In genomic region chrII:1519867-1520266, ce11 we compare ENCODE assay signal across 4 worm cellular contexts.
A peak's percentile ranks its signal among the peaks of the same experiment; 100 is the strongest.
TF ChIP-seq lines count a peak whose summit lies in the region.

No protein-coding gene starts in this region.

TF ChIP-seq in whole organism, L2 larva, 48 proteins besides CTCF, POLR2A, EP300 and RAD21:
- TF ChIP-seq egl-27 (tag; optimal IDR thresholded peaks at IDR 0.05; lab: Kevin White, UChicago) (no peak), nhr-12 (tag; optimal IDR thresholded peaks at IDR 0.05; lab: Kevin White, UChicago) (no peak), gmeb-1 (tag; optimal IDR thresholded peaks at IDR 0.05; lab: Kevin White, UChicago) (peak; percentile 20), mbf-1 (tag; optimal IDR thresholded peaks at IDR 0.05; lab: Kevin White, UChicago) (no peak), lin-13 (GFP tag; optimal IDR thresholded peaks at IDR 0.05; lab: Kevin White, UChicago) (peak; percentile 40), ztf-1 (GFP tag; conservative IDR thresholded peaks at IDR 0.05; lab: Robert Waterston, UW) (no peak), peb-1 (tag; optimal IDR thresholded peaks at IDR 0.05; lab: Kevin White, UChicago) (no peak), lsy-2 (tag; optimal IDR thresholded peaks at IDR 0.05; lab: Kevin White, UChicago) (peak; percentile 18 to 41), lin-11 (tag; optimal IDR thresholded peaks at IDR 0.05; lab: Kevin White, UChicago) (no peak), ZK546.5 (tag; optimal IDR thresholded peaks at IDR 0.05; lab: Kevin White, UChicago) (no peak), elt-3 (tag; optimal IDR thresholded peaks at IDR 0.05; lab: Kevin White, UChicago) (no peak), nhr-10 (tag; optimal IDR thresholded peaks at IDR 0.05; lab: Kevin White, UChicago) (no peak), mdl-1 (tag; optimal IDR thresholded peaks at IDR 0.05; lab: Kevin White, UChicago) (no peak), fos-1 (tag; optimal IDR thresholded peaks at IDR 0.05; lab: Kevin White, UChicago) (peak; percentile 27), unc-55 (GFP tag; optimal IDR thresholded peaks at IDR 0.05; lab: Kevin White, UChicago) (peak; percentile 41), aly-2 (tag; optimal IDR thresholded peaks at IDR 0.05; lab: Kevin White, UChicago) (no peak), sma-9 (GFP tag; optimal IDR thresholded peaks at IDR 0.05; lab: Kevin White, UChicago) (no peak), sma-9 (tag; optimal IDR thresholded peaks at IDR 0.05; lab: Kevin White, UChicago) (no peak), nhr-129 (tag; optimal IDR thresholded peaks at IDR 0.05; lab: Kevin White, UChicago) (peak; percentile 14), F13H6.1 (tag; optimal IDR thresholded peaks at IDR 0.05; lab: Kevin White, UChicago) (peak; percentile 6), ceh-16 (tag; optimal IDR thresholded peaks at IDR 0.05; lab: Kevin White, UChicago) (no peak)

TF ChIP-seq in whole organism, L4 larva, 104 proteins besides CTCF, POLR2A, EP300 and RAD21 (continues in another document):
- peak; percentile 49 for TF ChIP-seq mep-1 (tag; optimal IDR thresholded peaks at IDR 0.05; lab: Kevin White, UChicago)
- no peak for TF ChIP-seq T26A8.4 (GFP tag; IDR thresholded peaks at IDR 0.05; lab: Robert Waterston, UW)
- no peak for TF ChIP-seq gei-8 (GFP tag; optimal IDR thresholded peaks at IDR 0.05; lab: Kevin White, UChicago)
- TF ChIP-seq hlh-30 (tag; optimal IDR thresholded peaks at IDR 0.05; lab: Kevin White, UChicago; ENCODE audit: insufficient read depth): no peak
- TF ChIP-seq dve-1 (tag; optimal IDR thresholded peaks at IDR 0.05; lab: Kevin White, UChicago; ENCODE audit: insufficient read depth): peak; percentile 6
- peak; percentile 42 for TF ChIP-seq aha-1 (tag; lab: Kevin White, UChicago)
- no peak for TF ChIP-seq aly-2 (tag; optimal IDR thresholded peaks at IDR 0.05; lab: Kevin White, UChicago)
- TF ChIP-seq lin-13 (GFP tag; optimal IDR thresholded peaks at IDR 0.05; lab: Kevin White, UChicago): peak; percentile 54
- TF ChIP-seq nhr-77 (tag; optimal IDR thresholded peaks at IDR 0.05; lab: Kevin White, UChicago): no peak
- TF ChIP-seq D1046.2 (GFP tag; IDR thresholded peaks at IDR 0.05; lab: Robert Waterston, UW): peak; percentile 70; the same call in 1 of the 2 replicates
- no peak for TF ChIP-seq pqm-1 (tag; optimal IDR thresholded peaks at IDR 0.05; lab: Kevin White, UChicago)
- TF ChIP-seq zfp-3 (GFP tag; conservative IDR thresholded peaks at IDR 0.05; lab: Robert Waterston, UW): 0 out of 2 replicates have a peak, but pooled peaks have one; percentile 64
- peak; percentile 37; the same call in 1 of the 2 replicates for TF ChIP-seq lin-1 (GFP tag; IDR thresholded peaks at IDR 0.05; lab: Robert Waterston, UW)
- peak; percentile 43; the same call in 1 of the 2 replicates for TF ChIP-seq set-16 (GFP tag; IDR thresholded peaks at IDR 0.05; lab: Robert Waterston, UW)
- no peak for TF ChIP-seq nhr-102 (tag; optimal IDR thresholded peaks at IDR 0.05; lab: Kevin White, UChicago)
- TF ChIP-seq hif-1 (tag; optimal IDR thresholded peaks at IDR 0.05; lab: Kevin White, UChicago): peak in 1 of 2 experiments; percentile 22
- no peak for TF ChIP-seq ceh-82 (tag; optimal IDR thresholded peaks at IDR 0.05; lab: Kevin White, UChicago)
- no peak for TF ChIP-seq zip-11 (GFP tag; IDR thresholded peaks at IDR 0.05; lab: Robert Waterston, UW)
- TF ChIP-seq R02D3.7 (tag; optimal IDR thresholded peaks at IDR 0.05; lab: Kevin White, UChicago): no peak
- TF ChIP-seq arid-1 (GFP tag; conservative IDR thresholded peaks at IDR 0.05; lab: Robert Waterston, UW): no peak
- TF ChIP-seq ZK546.5 (tag; optimal IDR thresholded peaks at IDR 0.05; lab: Kevin White, UChicago): no peak
- TF ChIP-seq nhr-41 (GFP tag; IDR thresholded peaks at IDR 0.05; lab: Robert Waterston, UW): 0 out of 2 replicates have a peak, but pooled peaks have one; percentile 41
- TF ChIP-seq skn-1 (tag; optimal IDR thresholded peaks at IDR 0.05; lab: Kevin White, UChicago): no peak
- TF ChIP-seq jun-1 (tag; optimal IDR thresholded peaks at IDR 0.05; lab: Kevin White, UChicago): no peak

TF ChIP-seq in whole organism, late embryonic, 69 proteins besides CTCF, POLR2A, EP300 and RAD21:
- TF ChIP-seq ceh-34 (tag; optimal IDR thresholded peaks at IDR 0.05; lab: Kevin White, UChicago): no peak
- no peak for TF ChIP-seq elt-2 (tag; optimal IDR thresholded peaks at IDR 0.05; lab: Kevin White, UChicago)
- peak; percentile 15 for TF ChIP-seq ceh-18 (tag; optimal IDR thresholded peaks at IDR 0.05; lab: Kevin White, UChicago)
- TF ChIP-seq Y22D7AL.16 (tag; optimal IDR thresholded peaks at IDR 0.05; lab: Kevin White, UChicago): no peak
- TF ChIP-seq npax-4 (tag; optimal IDR thresholded peaks at IDR 0.05; lab: Kevin White, UChicago): no peak
- no peak for TF ChIP-seq K09A11.1 (tag; optimal IDR thresholded peaks at IDR 0.05; lab: Kevin White, UChicago; ENCODE audit: insufficient read depth)
- peak; percentile 54 for TF ChIP-seq unc-42 (tag; optimal IDR thresholded peaks at IDR 0.05; lab: Kevin White, UChicago)
- TF ChIP-seq syd-9 (tag; optimal IDR thresholded peaks at IDR 0.05; lab: Kevin White, UChicago): peak; percentile 22
- peak; percentile 43 for TF ChIP-seq ceh-48 (tag; optimal IDR thresholded peaks at IDR 0.05; lab: Kevin White, UChicago)
- TF ChIP-seq zip-5 (tag; optimal IDR thresholded peaks at IDR 0.05; lab: Kevin White, UChicago): no peak
- no peak for TF ChIP-seq pqm-1 (tag; optimal IDR thresholded peaks at IDR 0.05; lab: Kevin White, UChicago)
- no peak for TF ChIP-seq unc-86 (tag; optimal IDR thresholded peaks at IDR 0.05; lab: Kevin White, UChicago)
- no peak for TF ChIP-seq che-1 (tag; optimal IDR thresholded peaks at IDR 0.05; lab: Kevin White, UChicago)
- TF ChIP-seq ceh-2 (tag; optimal IDR thresholded peaks at IDR 0.05; lab: Kevin White, UChicago): no peak
- TF ChIP-seq ahr-1 (tag; optimal IDR thresholded peaks at IDR 0.05; lab: Kevin White, UChicago): no peak
- TF ChIP-seq pha-4 (tag; optimal IDR thresholded peaks at IDR 0.05; lab: Kevin White, UChicago): no peak
- no peak for TF ChIP-seq hlh-13 (GFP tag; optimal IDR thresholded peaks at IDR 0.05; lab: Kevin White, UChicago)
- TF ChIP-seq ets-4 (tag; optimal IDR thresholded peaks at IDR 0.05; lab: Kevin White, UChicago): no peak
- TF ChIP-seq ceh-30 (tag; optimal IDR thresholded peaks at IDR 0.05; lab: Kevin White, UChicago): no peak
- TF ChIP-seq mec-3 (tag; optimal IDR thresholded peaks at IDR 0.05; lab: Kevin White, UChicago; ENCODE audit: borderline replicate concordance): no peak
- TF ChIP-seq unc-3 (GFP tag; conservative IDR thresholded peaks at IDR 0.05; lab: Robert Waterston, UW): no peak
- TF ChIP-seq unc-3 (tag; optimal IDR thresholded peaks at IDR 0.05; lab: Kevin White, UChicago): no peak
- no peak for TF ChIP-seq ceh-22 (tag; optimal IDR thresholded peaks at IDR 0.05; lab: Kevin White, UChicago)
- no peak for TF ChIP-seq gmeb-2 (tag; optimal IDR thresholded peaks at IDR 0.05; lab: Kevin White, UChicago)

TF ChIP-seq in whole organism, mixed stage, embryonic, 35 proteins besides CTCF, POLR2A, EP300 and RAD21:
- TF ChIP-seq bed-3 (GFP tag; optimal IDR thresholded peaks at IDR 0.05; lab: Kevin White, UChicago) (no peak), unc-120 (tag; optimal IDR thresholded peaks at IDR 0.05; lab: Kevin White, UChicago; ENCODE audit: poor library complexity, severe bottlenecking) (no peak), ceh-83 (GFP tag; optimal IDR thresholded peaks at IDR 0.05; lab: Kevin White, UChicago) (peak; percentile 20), mls-2 (tag; optimal IDR thresholded peaks at IDR 0.05; lab: Kevin White, UChicago) (peak; percentile 28), mep-1 (tag; optimal IDR thresholded peaks at IDR 0.05; lab: Kevin White, UChicago) (no peak), sem-2 (GFP tag; optimal IDR thresholded peaks at IDR 0.05; lab: Kevin White, UChicago) (peak; percentile 11), ces-1 (GFP tag; optimal IDR thresholded peaks at IDR 0.05; lab: Kevin White, UChicago) (peak; percentile 29), nhr-12 (tag; optimal IDR thresholded peaks at IDR 0.05; lab: Kevin White, UChicago) (no peak), sptf-1 (tag; optimal IDR thresholded peaks at IDR 0.05; lab: Kevin White, UChicago) (peak; percentile 54)
TF ChIP-seq in whole organism, mixed stage, embryonic: peak in this region for 5.
